Fruit fly (Drosophila melanogaster) ovary, adult (tissue): Measurements from ENCODE around the gene x16.

Source experiments
- CG17801 ChIP-seq: fragments of 200-800 bp; optimal IDR thresholded peaks from 2 replicates; lab custom pipeline; 2019; ENCODE audit warnings: missing biosample characterization, mild to moderate bottlenecking, missing genetic modification characterization, moderate library complexity; ENCODE audit not compliant: partially characterized antibody

Gene x16

dm6 chr2L:6919850-6920660 is at the start of gene x16:
TSS of gene x16 (minus strand) at chr2L:6920210.
- TF ChIP-seq CG17801 (GFP tag; lab: Kevin White, UChicago), result no peak

- peak; percentile 1 for TF ChIP-seq CG17801 (GFP tag; lab: Kevin White, UChicago)
These were observed 48.1 kb upstream of the x16 start for dm6 chr2L:6968013-6968517.

- no peak for TF ChIP-seq CG17801 (GFP tag; lab: Kevin White, UChicago)
These were observed 47.5 kb upstream of the x16 start, which contains the start of gene Sumo for dm6 chr2L:6967422-6968012. TSS of gene Sumo (minus strand) at chr2L:6967644.

- no peak for TF ChIP-seq CG17801 (GFP tag; lab: Kevin White, UChicago)
These were observed 46.3 kb upstream of the x16 start for dm6 chr2L:6966309-6966708.

dm6 chr2L:6964632-6965031 is 44.6 kb upstream of the x16 start:
- no peak for TF ChIP-seq CG17801 (GFP tag; lab: Kevin White, UChicago)

- TF ChIP-seq CG17801 (GFP tag; lab: Kevin White, UChicago), result peak; percentile 68
These were observed 44.0 kb upstream of the x16 start, which contains the start of the genes sip2 and Coprox for dm6 chr2L:6964022-6964434. TSS of gene sip2 (minus strand) at chr2L:6964074. TSS of gene Coprox (plus strand) at chr2L:6964421.

dm6 chr2L:6960165-6960564 is 40.2 kb upstream of the x16 start, which contains the start of the genes Atac1 and Hmgcl:
TSS of gene Atac1 (minus strand) at chr2L:6960328.
TSS of gene Hmgcl (plus strand) at chr2L:6960377.
- no peak for TF ChIP-seq CG17801 (GFP tag; lab: Kevin White, UChicago)

- no peak for TF ChIP-seq CG17801 (GFP tag; lab: Kevin White, UChicago)
These were observed 36.7 kb upstream of the x16 start, which contains the start of the genes CG13775 and CG3430 for dm6 chr2L:6956725-6957124. TSS of gene CG13775 (minus strand) at chr2L:6956950. TSS of gene CG3430 (plus strand) at chr2L:6957008.

- TF ChIP-seq CG17801 (GFP tag; lab: Kevin White, UChicago), result peak; percentile 18
These were observed 30.1 kb upstream of the x16 start, which contains the start of the genes Gas41 and SA1 for dm6 chr2L:6950096-6950495. TSS of gene Gas41 (minus strand) at chr2L:6950207. TSS of gene SA1 (plus strand) at chr2L:6950421.

dm6 chr2L:6948540-6948942 is 28.5 kb upstream of the x16 start, which contains the start of gene ihog:
TSS of gene ihog (minus strand) at chr2L:6948808.
- TF ChIP-seq CG17801 (GFP tag; lab: Kevin White, UChicago), result no peak

dm6 chr2L:6945088-6945487 is 25.1 kb upstream of the x16 start, which contains the start of gene Fgop2:
TSS of gene Fgop2 (minus strand) at chr2L:6945289.
- peak; percentile 30 for TF ChIP-seq CG17801 (GFP tag; lab: Kevin White, UChicago)

- no peak for TF ChIP-seq CG17801 (GFP tag; lab: Kevin White, UChicago)
These were observed 22.7 kb upstream of the x16 start, which contains the start of gene CG18304 for dm6 chr2L:6942714-6943113. TSS of gene CG18304 (minus strand) at chr2L:6942814.

- no peak for TF ChIP-seq CG17801 (GFP tag; lab: Kevin White, UChicago)
These were observed 21.7 kb upstream of the x16 start for dm6 chr2L:6941731-6942130.

dm6 chr2L:6939698-6940097 is 19.7 kb upstream of the x16 start:
- no peak for TF ChIP-seq CG17801 (GFP tag; lab: Kevin White, UChicago)

- no peak for TF ChIP-seq CG17801 (GFP tag; lab: Kevin White, UChicago)
These were observed 11.8 kb upstream of the x16 start, which contains the start of gene CG43232 for dm6 chr2L:6931821-6932220. TSS of gene CG43232 (plus strand) at chr2L:6932121.
